Worm (Caenorhabditis elegans) whole organism, L3 larva: Measurements from ENCODE around the gene ags-3.

Experiments
- fkh-10 ChIP-seq: sonication (generic microtip); optimal IDR thresholded peaks from 2 replicates; lab custom pipeline; 2017; ENCODE audit warnings: missing biosample characterization, missing genetic modification reagents, missing genetic modification characterization
- mdl-1 ChIP-seq: fragments of 150-350 bp; optimal IDR thresholded peaks from 2 replicates; lab custom pipeline; 2014; ENCODE audit warnings: missing biosample characterization, missing genetic modification characterization
- pha-4 ChIP-seq: fragments of 150-350 bp; optimal IDR thresholded peaks from 2 replicates; lab custom pipeline; 2014; ENCODE audit warnings: missing biosample characterization, missing genetic modification reagents, missing genetic modification characterization
- tbx-2 ChIP-seq: sonication (generic microtip); optimal IDR thresholded peaks from 2 replicates; lab custom pipeline; 2016; ENCODE audit warnings: mild to moderate bottlenecking, missing genetic modification characterization, missing compliant biosample characterization
- unc-62 ChIP-seq: fragments of 150-350 bp; sonication (generic microtip); optimal IDR thresholded peaks from 4 replicates; lab custom pipeline; 2014; ENCODE audit warnings: missing biosample characterization, missing genetic modification reagents, missing genetic modification characterization

DNA sequence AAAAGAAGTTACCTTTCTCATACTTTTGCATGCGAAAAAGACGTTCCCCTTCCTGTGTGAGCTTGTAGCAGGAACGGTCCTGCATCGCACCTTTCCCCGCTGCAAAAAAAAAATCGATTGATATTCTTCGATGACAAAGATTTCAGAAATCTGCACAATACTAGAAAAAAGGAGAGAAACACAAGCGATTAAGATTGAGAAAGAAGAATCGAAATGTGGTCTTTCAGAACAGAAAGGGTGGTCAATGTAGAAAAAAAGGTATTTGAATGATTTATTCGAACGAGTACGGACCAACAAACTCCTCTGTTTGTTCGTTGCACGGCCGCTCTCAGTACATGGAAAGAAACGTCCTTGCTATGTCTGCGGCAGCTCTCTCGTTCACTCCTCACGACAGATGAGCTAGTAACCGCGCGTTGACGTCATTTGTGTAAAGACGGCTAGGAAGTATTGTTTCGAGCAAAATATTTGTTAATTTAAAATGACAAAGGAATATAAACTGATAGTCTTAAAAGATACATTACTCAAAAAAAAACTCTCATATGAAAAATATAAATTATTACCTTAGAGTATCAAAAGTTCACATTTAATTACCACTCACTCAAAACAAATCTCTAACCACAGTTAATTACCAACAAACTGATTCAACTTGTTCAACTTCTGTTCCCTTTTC, 5.3 kb downstream of the ags-3 start, which contains the start of gene ift-81:
- TF ChIP-seq unc-62 (GFP tag; lab: Kevin White, UChicago): no peak
- no peak for TF ChIP-seq fkh-10 (GFP tag; lab: Kevin White, UChicago)
- TF ChIP-seq pha-4 (tag; lab: Kevin White, UChicago): peak; percentile 68
- TF ChIP-seq mdl-1 (tag; lab: Kevin White, UChicago): no peak
- TF ChIP-seq tbx-2 (tag; lab: Kevin White, UChicago): peak; percentile 26
